Fruit fly (Drosophila melanogaster) whole organism, larva: ENCODE results near the gene CG18094.

ENCODE experiments used
- noc ChIP-seq: fragments of 200-800 bp; sonication (Bioruptor generic); optimal IDR thresholded peaks from 3 replicates; lab custom pipeline; 2019; ENCODE audit warnings: missing biosample characterization, mild to moderate bottlenecking, missing genetic modification characterization, moderate library complexity

CG18094 gene

DNA sequence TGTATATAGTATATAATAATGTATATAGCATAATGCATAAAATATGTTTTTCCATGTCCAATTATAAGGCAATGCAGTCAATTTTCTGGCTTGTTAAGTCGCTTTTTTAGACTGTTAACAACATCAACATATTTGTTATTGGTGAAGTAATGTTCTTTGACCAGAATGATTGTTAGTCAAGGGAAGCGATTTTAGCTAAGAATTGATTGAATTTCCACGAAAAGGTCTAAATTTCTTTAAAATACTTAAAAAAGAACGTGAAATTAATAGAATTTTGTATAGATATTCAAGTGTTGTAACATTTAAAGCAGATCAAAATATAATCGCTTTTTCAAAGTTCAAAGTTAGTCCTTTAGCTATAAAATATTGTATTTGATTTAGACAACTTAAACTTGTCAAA lies 26.7 kb upstream of the CG18094 start:
- no peak for TF ChIP-seq noc (tag; lab: Kevin White, UChicago)

DNA sequence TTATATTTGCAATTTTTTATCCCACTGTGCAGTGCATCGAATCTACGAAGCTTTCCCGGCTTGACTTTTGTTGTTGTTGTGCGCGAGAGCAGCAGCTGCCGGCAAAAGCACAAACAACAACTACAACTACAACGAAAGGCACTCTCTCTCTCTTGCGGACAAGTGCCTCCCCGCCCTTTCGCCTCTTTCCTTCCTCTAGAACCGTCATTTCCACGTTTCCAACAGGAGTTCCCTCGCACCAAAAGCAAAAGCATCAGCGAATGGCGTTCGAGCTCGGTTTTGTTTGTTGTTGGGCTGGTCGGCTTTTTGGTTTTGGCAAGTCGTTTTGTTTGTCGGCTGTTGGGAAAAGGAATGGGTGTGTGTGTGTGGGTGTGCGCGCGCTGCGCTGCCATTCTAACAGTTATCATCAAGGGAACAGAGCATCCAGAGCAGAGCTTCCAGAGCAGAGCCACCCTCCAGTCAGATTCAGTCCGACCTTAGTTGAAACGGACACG lies 26.2 kb upstream of the CG18094 start, which contains the start of gene tj:
tj (plus strand) TSS at position 444 of the 494 bp plus-strand sequence.
- TF ChIP-seq noc (tag; lab: Kevin White, UChicago) = no peak

DNA sequence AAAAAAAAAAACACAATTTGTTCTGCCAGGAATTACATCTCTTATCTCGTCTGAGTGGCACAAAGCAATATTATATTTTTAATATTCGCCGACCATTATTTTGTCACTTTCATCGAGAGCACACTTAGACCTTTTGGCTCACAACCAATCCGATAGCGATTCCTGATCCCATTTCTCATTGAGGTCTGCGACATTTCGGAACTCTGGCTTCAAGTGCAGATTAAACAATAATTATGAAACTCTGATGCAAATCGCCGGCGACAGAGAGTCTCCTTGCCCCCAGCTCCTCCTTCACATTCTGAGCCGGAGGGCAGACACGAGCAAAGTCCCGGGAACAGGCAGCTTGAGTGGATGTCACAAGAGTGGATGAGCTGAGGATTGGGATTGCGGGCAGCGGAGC lies 21.0 kb upstream of the CG18094 start:
- TF ChIP-seq noc (tag; lab: Kevin White, UChicago) = no peak

DNA sequence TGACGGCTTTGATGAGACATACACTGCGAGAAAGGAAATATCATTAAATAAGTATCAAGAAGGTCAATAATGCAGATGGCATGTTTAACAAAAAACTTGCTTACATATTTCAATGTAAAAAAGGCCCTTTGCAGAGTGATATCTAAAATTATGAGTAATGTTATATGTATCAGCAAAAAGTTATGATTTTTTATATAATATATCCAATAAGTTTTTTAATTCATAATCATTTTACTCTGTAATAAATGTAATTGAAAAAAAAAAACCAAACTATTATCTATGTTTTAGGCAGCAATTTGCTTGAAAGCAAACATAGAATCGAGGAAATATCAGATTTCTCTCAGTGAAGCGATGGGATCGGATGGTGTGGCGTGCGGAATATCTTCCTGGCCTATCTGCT lies 20.3 kb upstream of the CG18094 start:
- no peak for TF ChIP-seq noc (tag; lab: Kevin White, UChicago)

DNA sequence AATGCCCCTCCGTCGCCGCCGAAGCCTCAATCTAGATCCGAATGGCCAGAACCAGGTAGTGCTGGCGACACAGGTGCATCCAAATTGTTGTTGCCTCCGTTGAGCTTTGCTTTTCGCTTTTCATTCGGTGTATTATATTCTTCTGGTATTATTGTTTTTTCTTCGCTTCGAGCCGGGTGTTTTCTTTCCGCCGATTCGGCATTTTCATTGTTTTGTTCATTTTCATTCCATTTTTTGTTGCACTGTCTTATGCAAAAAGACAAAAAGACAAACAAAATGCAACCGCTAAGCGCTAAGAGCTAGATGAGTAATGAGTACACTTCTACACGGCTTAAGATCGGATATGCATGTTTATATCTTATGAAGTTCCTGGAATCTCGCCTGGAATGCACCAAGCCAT lies 17.8 kb upstream of the CG18094 start:
- TF ChIP-seq noc (tag; lab: Kevin White, UChicago) = no peak

DNA sequence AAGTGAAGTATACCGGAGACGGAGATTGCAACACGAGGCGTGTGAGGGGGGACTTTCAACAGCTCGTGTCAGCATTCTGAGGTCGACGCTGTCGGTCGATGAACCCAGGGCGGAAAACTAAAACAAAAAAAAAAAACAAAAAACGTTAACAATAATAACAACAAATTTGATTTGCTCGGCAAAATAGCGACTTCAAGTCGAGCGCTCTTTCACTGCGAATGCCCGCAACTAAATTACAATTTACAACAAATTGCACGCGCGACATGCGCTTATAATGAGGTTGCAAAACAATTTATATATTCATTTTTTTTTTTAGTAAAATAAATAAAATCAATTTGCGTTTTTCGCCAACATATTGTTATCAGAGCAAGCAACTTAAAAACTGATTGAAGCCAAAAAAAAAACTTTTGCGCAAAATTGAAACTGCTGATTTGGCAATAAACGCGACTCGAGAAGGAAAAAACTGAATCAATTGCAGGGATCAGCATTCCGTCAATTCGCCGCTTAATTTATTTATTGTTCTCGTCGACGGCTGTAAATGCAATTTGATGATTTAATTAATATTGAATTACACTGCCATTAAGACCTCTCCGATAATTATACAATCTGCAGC lies 16.6 kb upstream of the CG18094 start:
- no peak for TF ChIP-seq noc (tag; lab: Kevin White, UChicago)

DNA sequence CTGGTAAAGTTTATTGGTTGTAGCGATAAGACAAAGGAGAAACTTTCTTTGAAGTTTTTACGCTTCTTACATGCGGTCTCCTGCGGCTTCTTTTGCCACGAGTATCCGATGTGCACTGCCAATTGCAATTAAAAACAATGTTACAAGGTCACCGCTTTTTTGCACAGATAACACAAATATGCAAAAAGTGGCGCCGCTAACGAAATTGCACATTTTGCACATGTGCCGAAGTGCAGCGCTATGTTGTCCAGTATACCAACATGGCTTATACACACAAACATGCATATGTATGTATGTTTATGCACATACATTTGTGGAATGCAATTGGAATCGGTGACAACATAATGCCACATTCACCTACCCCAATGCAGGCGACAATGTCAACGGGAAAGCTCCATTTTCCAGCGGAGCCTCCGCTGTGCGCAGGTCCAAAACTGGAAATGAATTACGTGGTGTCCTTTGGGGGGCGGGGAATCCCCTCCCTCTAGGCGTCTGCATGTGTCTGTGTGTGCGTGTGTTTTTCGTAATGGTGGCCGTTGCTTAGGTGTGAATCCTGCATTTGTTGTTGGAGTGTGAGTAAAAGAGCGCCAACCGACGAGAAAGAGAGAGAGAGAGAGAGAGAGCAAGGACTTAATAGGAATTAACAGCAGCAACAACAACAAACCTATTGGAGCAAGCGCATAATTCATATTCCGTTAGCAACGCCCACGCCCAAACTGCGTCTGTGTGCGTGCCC lies 10.6 kb upstream of the CG18094 start:
- no peak for TF ChIP-seq noc (tag; lab: Kevin White, UChicago)

DNA sequence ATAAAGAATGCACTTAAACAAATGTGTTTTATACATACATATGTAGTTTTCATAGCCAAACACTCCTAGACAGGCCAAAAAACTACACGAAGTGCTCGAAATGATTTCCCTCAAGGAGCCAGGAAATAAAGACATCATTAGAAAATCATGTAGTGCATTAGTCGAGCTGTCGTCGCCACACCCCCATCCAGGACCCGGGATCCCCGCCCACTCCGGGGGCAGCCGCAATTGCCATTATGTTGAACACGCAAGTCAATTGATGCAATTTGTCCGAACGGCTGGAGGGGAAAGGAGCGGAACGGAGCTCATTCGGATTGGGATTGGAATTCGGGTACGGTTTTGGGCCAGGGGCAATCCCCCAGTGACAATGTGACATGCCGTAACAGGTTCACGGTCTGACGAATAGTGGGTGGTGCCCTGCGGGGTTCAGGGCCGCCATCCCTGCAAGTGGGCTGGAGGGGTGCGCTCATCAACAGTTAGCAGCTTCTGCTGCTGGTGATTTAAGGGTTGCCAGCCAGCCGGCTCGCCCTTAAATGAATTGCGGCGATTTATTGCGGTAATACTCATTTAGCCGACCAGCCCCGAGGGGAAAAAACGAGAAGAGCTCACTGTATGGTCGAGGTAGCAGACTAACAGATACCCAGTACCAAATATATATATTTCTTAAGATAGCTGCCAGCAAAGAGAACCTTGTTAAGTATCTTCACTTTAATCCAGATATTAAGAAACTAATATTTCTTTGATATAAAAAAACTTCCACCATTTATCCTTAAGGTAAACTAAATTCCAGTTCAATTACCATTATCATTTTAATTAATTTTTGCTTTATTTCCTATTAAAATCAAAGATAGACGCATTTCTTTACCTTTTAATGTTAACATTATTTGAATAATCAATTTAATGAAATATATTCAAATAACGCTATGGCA lies 9.4 kb upstream of the CG18094 start:
- no peak for TF ChIP-seq noc (tag; lab: Kevin White, UChicago)

DNA sequence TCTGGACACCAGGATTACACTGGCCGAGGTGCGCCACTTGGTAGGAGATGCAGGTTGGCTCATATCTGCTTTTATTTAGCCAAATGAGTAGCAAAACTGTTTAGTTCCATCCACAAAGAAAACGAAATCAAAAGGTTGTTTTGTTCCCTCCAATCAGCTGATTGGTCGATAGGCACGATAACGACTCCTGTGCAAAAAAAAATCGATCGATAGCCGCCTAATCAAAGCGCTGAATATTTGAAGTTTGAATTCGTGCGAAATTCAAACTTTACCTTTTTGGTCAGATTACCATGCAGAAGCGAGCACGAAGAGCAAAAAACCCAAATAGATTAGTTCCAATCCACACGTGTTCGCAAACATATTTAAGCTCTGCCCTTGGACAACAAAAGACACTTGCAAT lies 5.5 kb upstream of the CG18094 start, which contains the start of the genes CG10195 and CG13084:
CG10195 (minus strand) TSS at position 167 of the 400 bp plus-strand sequence.
CG13084 (plus strand) TSS at position 392 of the 400 bp plus-strand sequence.
- no peak for TF ChIP-seq noc (tag; lab: Kevin White, UChicago)

DNA sequence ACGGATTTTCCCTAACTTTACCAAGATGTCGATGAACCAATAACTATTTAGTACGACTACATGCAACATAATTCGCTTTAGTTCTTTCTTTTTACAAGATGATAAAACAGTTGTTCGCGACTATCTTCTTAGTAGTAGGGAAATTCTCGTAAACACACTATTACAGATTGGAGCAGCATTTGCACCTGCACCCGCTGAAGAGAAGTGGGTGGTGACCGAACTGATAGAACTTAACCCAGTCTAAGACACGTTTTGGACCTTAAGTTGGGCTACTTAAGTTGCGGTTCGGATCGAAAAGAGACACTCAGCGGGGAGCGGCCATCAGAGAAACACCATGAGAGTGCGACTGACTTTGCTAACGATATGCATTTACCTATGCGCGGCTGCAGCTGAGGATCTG lies 2.9 kb upstream of the CG18094 start, which contains the start of gene CG13083:
CG13083 (plus strand) TSS at position 301 of the 400 bp plus-strand sequence.
- TF ChIP-seq noc (tag; lab: Kevin White, UChicago) = no peak

DNA sequence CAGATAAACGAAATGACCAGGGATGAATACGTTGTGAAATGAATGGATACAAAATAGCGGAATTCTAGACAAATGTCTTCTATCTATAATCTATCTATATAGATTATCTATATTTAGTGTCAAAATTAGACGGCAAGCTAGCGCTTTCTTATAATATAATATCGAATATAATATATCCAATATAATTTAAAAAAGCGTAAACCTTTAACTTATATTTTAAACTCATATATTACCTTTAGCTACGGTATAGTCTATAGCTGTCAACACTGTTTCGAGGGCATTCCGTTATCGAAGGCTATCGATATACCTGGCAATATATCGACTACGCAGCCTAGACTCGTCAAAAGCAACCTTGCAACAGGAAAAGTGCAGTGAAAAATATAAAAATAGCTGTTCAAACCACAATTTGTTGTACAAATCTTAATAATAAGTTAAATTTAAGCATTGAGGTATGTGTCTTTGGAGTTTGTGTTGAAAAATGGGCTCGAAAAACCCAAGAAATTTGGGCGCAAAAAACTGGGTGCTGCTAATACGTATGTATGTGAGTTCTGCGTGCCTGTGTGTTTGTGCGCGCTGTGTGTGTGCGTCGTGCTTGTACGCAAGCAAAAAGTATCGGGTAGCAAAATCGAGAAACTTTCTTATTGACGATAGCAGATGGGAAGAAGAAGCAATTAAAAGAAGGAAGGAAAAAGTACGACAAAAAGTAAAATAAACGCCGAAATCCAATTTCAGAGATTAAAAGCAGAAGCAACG lies 3.0 kb downstream of the CG18094 start, which contains the start of the genes swm and Ctu2:
swm (plus strand) TSS at position 318 of the 753 bp plus-strand sequence.
Ctu2 (minus strand) TSS at position 320 of the 753 bp plus-strand sequence.
- peak; percentile 87 for TF ChIP-seq noc (tag; lab: Kevin White, UChicago)

DNA sequence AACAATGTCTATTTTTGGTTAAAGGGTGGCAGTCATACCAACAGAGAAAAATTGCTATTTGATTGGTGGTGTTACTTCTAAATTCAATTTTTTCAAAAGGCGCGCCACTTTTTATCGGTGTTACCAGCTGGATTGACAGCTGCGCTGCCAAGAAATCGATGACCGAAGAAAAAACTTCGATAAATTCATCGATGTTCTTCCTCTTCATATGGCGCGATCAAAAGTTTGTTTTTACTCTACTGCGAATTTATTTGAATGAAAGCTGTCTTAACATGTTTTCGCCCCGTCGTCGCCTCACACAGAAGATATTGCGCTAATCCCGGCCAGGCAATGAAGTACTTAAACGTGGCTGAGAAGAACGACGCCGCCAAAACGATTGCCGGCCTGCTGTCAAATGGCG lies 7.9 kb downstream of the CG18094 start, which contains the start of gene Top3alpha:
Top3alpha (plus strand) TSS at position 186 of the 400 bp plus-strand sequence.
- TF ChIP-seq noc (tag; lab: Kevin White, UChicago) = no peak

DNA sequence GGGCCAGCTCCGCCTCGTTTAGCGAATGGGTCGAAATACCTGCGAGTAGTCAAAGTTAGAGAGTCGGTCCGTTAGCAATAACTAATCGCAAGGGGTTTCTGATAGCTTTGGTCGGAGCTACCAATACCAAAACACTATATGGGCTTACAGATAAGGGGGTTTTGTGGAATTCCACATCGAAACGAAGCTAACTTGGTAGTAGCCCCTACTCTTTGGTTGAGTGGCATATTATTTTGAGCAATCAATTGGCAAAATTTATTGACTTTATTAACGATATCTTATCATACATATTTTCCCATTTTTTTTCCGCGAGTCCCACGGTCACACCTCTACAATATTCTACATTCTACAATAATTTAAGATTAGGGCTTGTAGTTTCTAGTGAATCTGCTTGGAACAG lies 16.3 kb downstream of the CG18094 start:
- TF ChIP-seq noc (tag; lab: Kevin White, UChicago) = no peak

DNA sequence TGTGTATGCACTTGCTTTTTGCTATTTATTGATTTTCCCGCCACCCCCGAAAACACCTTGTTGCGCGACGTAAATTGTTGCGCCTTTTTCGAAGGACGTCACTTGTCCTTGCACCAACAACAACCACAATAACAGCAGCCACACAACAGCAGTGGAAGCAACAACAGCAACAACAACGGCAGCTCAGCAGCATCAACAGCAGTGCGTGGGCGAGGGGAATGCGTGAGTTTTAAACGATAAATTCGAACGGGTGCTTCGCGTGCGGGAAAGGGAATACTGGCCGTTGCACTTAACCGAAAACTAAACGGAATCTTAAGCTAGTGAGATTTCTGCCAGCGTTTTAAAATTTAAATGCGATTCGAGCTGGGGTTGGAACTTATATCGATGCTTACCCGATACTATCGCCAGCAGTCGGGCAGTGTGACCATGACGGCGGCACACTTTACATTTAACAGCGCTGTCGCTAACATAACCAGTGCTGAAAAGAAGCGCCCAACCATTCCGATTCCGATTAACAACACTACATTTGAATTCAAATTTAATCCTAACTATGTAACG lies 18.4 kb downstream of the CG18094 start, which contains the start of gene cyst:
cyst (minus strand) TSS at position 404 of the 558 bp plus-strand sequence.
- TF ChIP-seq noc (tag; lab: Kevin White, UChicago) = no peak
